Fruit fly (Drosophila melanogaster) whole organism, embryonic: ENCODE data around the gene Mbs.

ENCODE experiments used
- Bgb ChIP-seq: fragments of 200-800 bp; sonication (Bioruptor generic); IDR thresholded peaks from 2 replicates; pipeline ENCODE4 v1.3.6; 2022; ENCODE audit warnings: missing biosample characterization, missing genetic modification characterization; ENCODE audit not compliant: partially characterized antibody
- CG10543 ChIP-seq: fragments of 200-800 bp; sonication (Bioruptor generic); optimal IDR thresholded peaks from 3 replicates; lab custom pipeline; 2017; ENCODE audit warnings: missing biosample characterization, mild to moderate bottlenecking, missing genetic modification characterization, moderate library complexity
- CG11560 ChIP-seq: fragments of 200-800 bp; sonication (Bioruptor generic); IDR thresholded peaks from 3 replicates; pipeline ENCODE4 v1.3.6; 2022; ENCODE audit warnings: missing biosample characterization, missing genetic modification characterization
- CG12391 ChIP-seq: fragments of 200-800 bp; sonication (Bioruptor generic); optimal IDR thresholded peaks from 3 replicates; lab custom pipeline; 2018; ENCODE audit warnings: missing biosample characterization, mild to moderate bottlenecking, missing genetic modification characterization, moderate library complexity
- CG14965 ChIP-seq: fragments of 200-800 bp; sonication (Bioruptor generic); optimal IDR thresholded peaks from 2 replicates; lab custom pipeline; 2016; ENCODE audit warnings: missing biosample characterization, missing genetic modification characterization, borderline replicate concordance
- CG15696 ChIP-seq: fragments of 200-800 bp; sonication (Bioruptor generic); optimal IDR thresholded peaks from 2 replicates; lab custom pipeline; 2019; ENCODE audit warnings: missing biosample characterization, mild to moderate bottlenecking, missing genetic modification characterization, moderate library complexity
- CG17328 ChIP-seq: fragments of 200-800 bp; sonication (Bioruptor generic); IDR thresholded peaks from 2 replicates; pipeline ENCODE4 v1.3.6; 2022; ENCODE audit warnings: missing biosample characterization, missing genetic modification characterization
- CG17359 ChIP-seq: fragments of 200-800 bp; sonication (Bioruptor generic); optimal IDR thresholded peaks from 3 replicates; lab custom pipeline; 2018; ENCODE audit warnings: missing biosample characterization, mild to moderate bottlenecking, missing genetic modification characterization, moderate library complexity
- CG17568 ChIP-seq: fragments of 200-800 bp; sonication (Bioruptor generic); optimal IDR thresholded peaks from 2 replicates; lab custom pipeline; 2018; ENCODE audit warnings: missing biosample characterization, mild to moderate bottlenecking, missing genetic modification characterization, moderate library complexity
- CG2116 ChIP-seq: fragments of 200-800 bp; sonication (Bioruptor generic); optimal IDR thresholded peaks from 3 replicates; lab custom pipeline; 2018; ENCODE audit warnings: missing biosample characterization, mild to moderate bottlenecking, missing genetic modification characterization
- CG2199 ChIP-seq: fragments of 200-800 bp; sonication (Bioruptor generic); IDR thresholded peaks from 3 replicates; pipeline ENCODE4 v1.3.6; 2022; ENCODE audit warnings: missing biosample characterization, missing genetic modification characterization
- CG31441 ChIP-seq: fragments of 200-800 bp; sonication (Bioruptor generic); IDR thresholded peaks from 2 replicates; pipeline ENCODE4 v1.3.6; 2022; ENCODE audit warnings: missing biosample characterization, missing genetic modification characterization
- CG6689 ChIP-seq: fragments of 200-800 bp; sonication (Bioruptor generic); IDR thresholded peaks from 2 replicates; pipeline ENCODE4 v1.3.6; 2022; ENCODE audit warnings: missing biosample characterization, missing genetic modification characterization
- CG7928 ChIP-seq: fragments of 200-800 bp; sonication (Bioruptor generic); optimal IDR thresholded peaks from 2 replicates; lab custom pipeline; 2017; ENCODE audit warnings: missing biosample characterization, mild to moderate bottlenecking, missing genetic modification characterization
- CG8359 ChIP-seq: fragments of 200-800 bp; sonication (Bioruptor generic); optimal IDR thresholded peaks from 2 replicates; lab custom pipeline; 2017; ENCODE audit warnings: missing biosample characterization, mild to moderate bottlenecking, missing genetic modification characterization, borderline replicate concordance
- CG9817 ChIP-seq: fragments of 200-800 bp; sonication (Bioruptor generic); optimal IDR thresholded peaks from 2 replicates; lab custom pipeline; 2018; ENCODE audit warnings: missing biosample characterization, mild to moderate bottlenecking, missing genetic modification characterization, moderate library complexity
- D19A ChIP-seq: fragments of 200-800 bp; optimal IDR thresholded peaks from 3 replicates; lab custom pipeline; 2019; ENCODE audit warnings: missing biosample characterization, mild to moderate bottlenecking, missing genetic modification characterization, moderate library complexity
- D19B ChIP-seq: fragments of 200-800 bp; sonication (Bioruptor generic); optimal IDR thresholded peaks from 2 replicates; lab custom pipeline; 2017; ENCODE audit warnings: missing biosample characterization, mild to moderate bottlenecking, missing genetic modification characterization
- Dbx ChIP-seq: fragments of 200-800 bp; sonication (Bioruptor generic); IDR thresholded peaks from 3 replicates; pipeline ENCODE4 v1.3.6; 2022; ENCODE audit warnings: missing biosample characterization, missing genetic modification characterization
- Dfd ChIP-seq, 2 experiments: fragments of >200 bp; optimal IDR thresholded peaks; 2 replicates each; lab custom pipeline; 2017; ENCODE audit warnings: missing biosample characterization in 2 of 2, missing genetic modification characterization in 2 of 2
- Dip2 ChIP-seq: fragments of 200-800 bp; sonication (Bioruptor generic); IDR thresholded peaks from 2 replicates; pipeline ENCODE4 v1.3.6; 2022; ENCODE audit warnings: missing biosample characterization, missing genetic modification characterization
- Doc2 ChIP-seq: fragments of 200-800 bp; sonication (Bioruptor generic); IDR thresholded peaks from 2 replicates; pipeline ENCODE4 v1.3.6; 2022; ENCODE audit warnings: missing biosample characterization, missing genetic modification characterization
- H2.0 ChIP-seq: fragments of 200-800 bp; sonication (Bioruptor generic); IDR thresholded peaks from 2 replicates; pipeline ENCODE4 v1.3.6; 2022; ENCODE audit warnings: missing biosample characterization, missing genetic modification characterization
- Hand ChIP-seq: fragments of 200-800 bp; sonication (Bioruptor generic); optimal IDR thresholded peaks from 2 replicates; lab custom pipeline; 2017; ENCODE audit warnings: mild to moderate bottlenecking, missing biosample characterization, missing genetic modification reagents, missing genetic modification characterization
- NfI ChIP-seq: fragments of 200-800 bp; sonication (Bioruptor generic); optimal IDR thresholded peaks from 3 replicates; lab custom pipeline; 2018; ENCODE audit warnings: missing biosample characterization, mild to moderate bottlenecking, missing genetic modification characterization, moderate library complexity
- PHDP ChIP-seq: fragments of 200-800 bp; sonication (Bioruptor generic); optimal IDR thresholded peaks from 3 replicates; lab custom pipeline; 2018; ENCODE audit warnings: missing biosample characterization, mild to moderate bottlenecking, missing genetic modification characterization, moderate library complexity
- Tbp ChIP-seq: fragments of >200 bp; optimal IDR thresholded peaks from 2 replicates; lab custom pipeline; 2018; ENCODE audit warnings: missing biosample characterization, missing genetic modification characterization
- Vsx1 ChIP-seq: fragments of 200-800 bp; sonication (Bioruptor generic); optimal IDR thresholded peaks from 2 replicates; lab custom pipeline; 2017; ENCODE audit warnings: missing biosample characterization, mild to moderate bottlenecking, missing genetic modification characterization, missing genetic modification reagents
- ac ChIP-seq: fragments of 200-800 bp; sonication (Bioruptor generic); optimal IDR thresholded peaks from 3 replicates; lab custom pipeline; 2017; ENCODE audit warnings: missing biosample characterization, mild to moderate bottlenecking, missing genetic modification characterization
- bab2 ChIP-seq: fragments of 200-800 bp; sonication (Bioruptor generic); optimal IDR thresholded peaks from 2 replicates; lab custom pipeline; 2016; ENCODE audit warnings: missing biosample characterization, missing genetic modification characterization
- bbx ChIP-seq: fragments of 200-800 bp; sonication (Bioruptor generic); IDR thresholded peaks from 2 replicates; pipeline ENCODE4 v1.3.6; 2022; ENCODE audit warnings: missing biosample characterization, missing genetic modification characterization; ENCODE audit not compliant: partially characterized antibody
- bsh ChIP-seq, 2 experiments: fragments of 200-800 bp; sonication (Bioruptor generic); optimal IDR thresholded peaks; 2 replicates each; lab custom pipeline; 2017 to 2018; ENCODE audit warnings: mild to moderate bottlenecking in 2 of 2, missing biosample characterization in 2 of 2, missing genetic modification characterization in 2 of 2, moderate library complexity in 1 of 2
- cg ChIP-seq: fragments of 200-800 bp; sonication (Bioruptor generic); optimal IDR thresholded peaks from 3 replicates; lab custom pipeline; 2019; ENCODE audit warnings: missing biosample characterization, mild to moderate bottlenecking, missing genetic modification characterization, moderate library complexity
- crol ChIP-seq: fragments of 200-800 bp; sonication (Bioruptor generic); IDR thresholded peaks from 2 replicates; pipeline ENCODE4 v1.3.6; 2022; ENCODE audit warnings: missing biosample characterization, missing genetic modification characterization
- danr ChIP-seq: fragments of 200-800 bp; sonication (Bioruptor generic); IDR thresholded peaks from 2 replicates; pipeline ENCODE4 v1.3.6; 2022; ENCODE audit warnings: missing biosample characterization, missing genetic modification characterization
- dati ChIP-seq: fragments of 200-800 bp; sonication (Bioruptor generic); IDR thresholded peaks from 2 replicates; pipeline ENCODE4 v1.3.6; 2022; ENCODE audit warnings: missing biosample characterization, missing genetic modification characterization
- ems ChIP-seq: fragments of 200-800 bp; sonication (Bioruptor generic); optimal IDR thresholded peaks from 3 replicates; lab custom pipeline; 2016; ENCODE audit warnings: missing biosample characterization, missing genetic modification characterization
- ham ChIP-seq: fragments of 200-800 bp; sonication (Bioruptor generic); IDR thresholded peaks from 2 replicates; pipeline ENCODE4 v1.3.6; 2022; ENCODE audit warnings: missing biosample characterization, missing genetic modification characterization
- kah ChIP-seq: fragments of 200-800 bp; sonication (Bioruptor generic); optimal IDR thresholded peaks from 2 replicates; lab custom pipeline; 2018; ENCODE audit warnings: missing biosample characterization, mild to moderate bottlenecking, missing genetic modification characterization
- mam ChIP-seq: fragments of 200-800 bp; sonication (Bioruptor generic); optimal IDR thresholded peaks from 3 replicates; lab custom pipeline; 2016; ENCODE audit warnings: missing biosample characterization, missing genetic modification characterization
- oc ChIP-seq: fragments of 200-800 bp; sonication (Bioruptor generic); optimal IDR thresholded peaks from 2 replicates; lab custom pipeline; 2018; ENCODE audit warnings: missing biosample characterization, mild to moderate bottlenecking, missing genetic modification characterization, moderate library complexity
- odd ChIP-seq: fragments of 200-800 bp; sonication (Bioruptor generic); optimal IDR thresholded peaks from 2 replicates; lab custom pipeline; 2017; ENCODE audit warnings: missing biosample characterization, mild to moderate bottlenecking, missing genetic modification characterization
- prd ChIP-seq, 3 experiments: fragments of >200 bp in 2 of 3; fragments of 200-800 bp in 1 of 3; sonication (Bioruptor generic) in 1 of 3; optimal IDR thresholded peaks in 2 of 3; IDR thresholded peaks in 1 of 3; 2 replicates in 2 of 3; 3 replicates in 1 of 3; pipeline versions ENCODE4 v1.3.6 to Lab custom; 2017 to 2022; ENCODE audit warnings: missing biosample characterization in 1 of 3, missing genetic modification characterization in 1 of 3
- pros ChIP-seq: fragments of 200-800 bp; sonication (Bioruptor generic); optimal IDR thresholded peaks from 3 replicates; lab custom pipeline; 2019; ENCODE audit warnings: missing biosample characterization, mild to moderate bottlenecking, missing genetic modification characterization, moderate library complexity
- schlank ChIP-seq: fragments of 200-800 bp; sonication (Bioruptor generic); optimal IDR thresholded peaks from 2 replicates; lab custom pipeline; 2018; ENCODE audit warnings: missing biosample characterization, mild to moderate bottlenecking, missing genetic modification characterization
- tna ChIP-seq: fragments of 200-800 bp; sonication (Bioruptor generic); IDR thresholded peaks from 2 replicates; pipeline ENCODE4 v1.3.6; 2022; ENCODE audit warnings: missing biosample characterization, missing genetic modification characterization; ENCODE audit not compliant: partially characterized antibody
- tup ChIP-seq: fragments of 200-800 bp; sonication (Bioruptor generic); optimal IDR thresholded peaks from 2 replicates; lab custom pipeline; 2016; ENCODE audit warnings: missing biosample characterization, mild to moderate bottlenecking, missing genetic modification characterization, moderate library complexity
- yki ChIP-seq: fragments of >200 bp; optimal IDR thresholded peaks from 3 replicates; lab custom pipeline; 2018
- zfh1 ChIP-seq: fragments of 200-800 bp; sonication (Bioruptor generic); IDR thresholded peaks from 3 replicates; pipeline ENCODE4 v1.3.6; 2022; ENCODE audit warnings: missing biosample characterization, missing genetic modification characterization

Gene Mbs

DNA sequence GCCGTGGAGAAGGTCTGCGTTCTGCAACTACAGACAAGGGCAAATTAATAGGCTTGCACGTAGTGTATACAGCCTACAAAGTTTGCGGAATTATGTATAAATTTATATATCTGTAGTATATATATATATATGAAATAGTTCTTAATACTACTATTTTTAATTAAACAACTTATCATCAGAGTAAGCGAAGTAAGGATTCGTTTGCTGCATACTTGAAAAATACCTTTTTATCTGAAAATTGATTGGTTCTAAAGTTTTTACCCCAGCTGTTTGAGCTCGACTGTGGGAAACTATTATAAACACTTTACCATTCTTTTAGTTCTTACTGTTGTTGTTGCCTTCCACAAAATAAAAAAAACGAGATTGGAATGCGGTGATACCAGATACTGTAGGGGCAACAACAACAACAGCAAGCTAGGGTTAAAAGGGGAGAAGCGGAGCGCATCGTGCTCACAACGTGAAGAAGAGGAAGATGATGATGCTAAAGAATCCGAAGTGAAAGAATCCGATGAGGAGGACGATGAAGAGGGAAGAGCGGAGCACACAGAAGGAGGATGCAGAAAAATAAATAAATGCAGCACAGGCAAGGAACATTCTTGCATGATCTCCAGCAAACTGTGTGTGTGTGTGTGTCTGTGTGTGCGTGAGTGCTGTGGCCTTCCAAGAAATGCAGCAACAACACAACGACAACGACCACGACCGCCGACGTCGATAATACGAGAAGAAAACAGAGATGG, 8.5 kb upstream of the Mbs start (continued):
- TF ChIP-seq CG2199 (GFP tag; lab: Robert Waterston, UW) (peak; percentile 8; the same call in 1 of the 3 replicates), cg (GFP tag; lab: Kevin White, UChicago) (peak; percentile 72), CG17568 (no peak), CG14965 (no peak), H2.0 (GFP tag; lab: Robert Waterston, UW) (no peak), kah (GFP tag; lab: Kevin White, UChicago) (no peak), D19B (GFP tag; lab: Kevin White, UChicago) (no peak), D19A (tag; lab: Kevin White, UChicago) (peak; percentile 72), CG9817 (tag; lab: Kevin White, UChicago) (no peak), odd (GFP tag; lab: Kevin White, UChicago) (no peak), CG8359 (GFP tag; lab: Kevin White, UChicago) (peak; percentile 33), CG11560 (no peak), Hand (no peak), ac (GFP tag; lab: Kevin White, UChicago) (peak; percentile 15), CG17359 (tag; lab: Kevin White, UChicago) (peak; percentile 41), NfI (GFP tag; lab: Kevin White, UChicago) (peak; percentile 3), danr (GFP tag; lab: Robert Waterston, UW) (no peak), mam (GFP tag; lab: Kevin White, UChicago) (no peak), Bgb (GFP tag; lab: Robert Waterston, UW) (no peak), Vsx1 (no peak), Dbx (GFP tag; lab: Robert Waterston, UW) (no peak), Dip2 (GFP tag; lab: Robert Waterston, UW) (no peak), CG10543 (GFP tag; lab: Kevin White, UChicago) (no peak), bab2 (GFP tag; lab: Kevin White, UChicago) (no peak), tna (no peak), CG7928 (GFP tag; lab: Kevin White, UChicago) (no peak), Tbp (GFP tag; lab: Kevin White, UChicago) (no peak), Doc2 (no peak), CG2116 (GFP tag; lab: Kevin White, UChicago) (no peak), ham (no peak), ems (GFP tag; lab: Kevin White, UChicago) (no peak), CG12391 (tag; lab: Kevin White, UChicago) (peak; percentile 71), crol (GFP tag; lab: Robert Waterston, UW) (peak; percentile 93), Dfd (GFP tag; optimal IDR thresholded peaks at IDR 0.05; lab: Kevin White, UChicago) (no peak), bbx (GFP tag; lab: Robert Waterston, UW) (no peak), bsh (GFP tag; optimal IDR thresholded peaks at IDR 0.05; lab: Kevin White, UChicago) (peak; percentile 74 to 81), yki (lab: Kevin White, UChicago) (no peak), zfh1 (GFP tag; lab: Robert Waterston, UW) (0 out of 3 replicates have a peak, but pooled peaks have one; percentile 37), prd (optimal IDR thresholded peaks at IDR 0.05; lab: Kevin White, UChicago) (no peak), prd (GFP tag; IDR thresholded peaks at IDR 0.05; lab: Robert Waterston, UW) (peak; percentile 52; the same call in 1 of the 3 replicates), CG6689 (GFP tag; lab: Robert Waterston, UW) (peak; percentile 74), CG31441 (GFP tag; lab: Robert Waterston, UW) (peak; percentile 66), oc (no peak), tup (GFP tag; lab: Kevin White, UChicago) (no peak), CG17328 (GFP tag; lab: Robert Waterston, UW) (no peak; the same call in 1 of the 2 replicates), CG15696 (peak; percentile 54), schlank (tag; lab: Kevin White, UChicago) (no peak), pros (GFP tag; lab: Kevin White, UChicago) (no peak), PHDP (tag; lab: Kevin White, UChicago) (peak; percentile 48), dati (GFP tag; lab: Robert Waterston, UW) (no peak)
